Fruit fly (Drosophila melanogaster) whole organism, prepupa: Measurements from ENCODE around the gene opm.
A peak's percentile ranks its signal among the peaks of the same experiment; 100 is the strongest.

Experiments used
- Blimp-1 ChIP-seq: fragments of 200-800 bp; sonication (Bioruptor generic); optimal IDR thresholded peaks from 3 replicates; lab custom pipeline; 2017; ENCODE audit warnings: missing biosample characterization, missing genetic modification characterization, mild to moderate bottlenecking, moderate library complexity, missing genetic modification reagents
- CG10631 ChIP-seq: fragments of 200-800 bp; sonication (Bioruptor generic); optimal IDR thresholded peaks from 2 replicates; lab custom pipeline; 2016; ENCODE audit warnings: missing biosample characterization, missing genetic modification characterization
- CG10669 ChIP-seq: fragments of 200-800 bp; sonication (Bioruptor generic); optimal IDR thresholded peaks from 3 replicates; lab custom pipeline; 2018; ENCODE audit warnings: missing biosample characterization, mild to moderate bottlenecking, missing genetic modification characterization, moderate library complexity
- CG11294 ChIP-seq: fragments of 200-800 bp; sonication (Bioruptor generic); IDR thresholded peaks from 2 replicates; pipeline ENCODE4 v1.3.6; 2022; ENCODE audit warnings: missing biosample characterization, missing genetic modification characterization
- CG11902 ChIP-seq: fragments of 200-800 bp; sonication (Bioruptor generic); optimal IDR thresholded peaks from 3 replicates; lab custom pipeline; 2016; ENCODE audit warnings: missing biosample characterization, missing genetic modification characterization
- CG15336 ChIP-seq: fragments of 200-800 bp; sonication (Bioruptor generic); IDR thresholded peaks from 2 replicates; pipeline ENCODE4 v1.3.6; 2022; ENCODE audit warnings: missing biosample characterization, missing genetic modification characterization
- CG1621 ChIP-seq: fragments of 200-800 bp; sonication (Bioruptor generic); optimal IDR thresholded peaks from 3 replicates; lab custom pipeline; 2018; ENCODE audit warnings: missing biosample characterization, mild to moderate bottlenecking, missing genetic modification characterization
- CG3032 ChIP-seq: fragments of 200-800 bp; optimal IDR thresholded peaks from 2 replicates; lab custom pipeline; 2019; ENCODE audit warnings: missing biosample characterization, mild to moderate bottlenecking, missing genetic modification characterization, moderate library complexity
- CG31627 ChIP-seq: fragments of 200-800 bp; sonication (Bioruptor generic); optimal IDR thresholded peaks from 3 replicates; lab custom pipeline; 2016; ENCODE audit warnings: missing biosample characterization, missing genetic modification characterization
- CG32006 ChIP-seq: fragments of 200-800 bp; sonication (Bioruptor generic); optimal IDR thresholded peaks from 3 replicates; lab custom pipeline; 2017; ENCODE audit warnings: missing biosample characterization, mild to moderate bottlenecking, missing genetic modification characterization
- CG3919 ChIP-seq: fragments of 200-800 bp; sonication (Bioruptor generic); optimal IDR thresholded peaks from 3 replicates; lab custom pipeline; 2016; ENCODE audit warnings: missing biosample characterization, missing genetic modification characterization
- CG4318 ChIP-seq: fragments of 200-800 bp; sonication (Bioruptor generic); optimal IDR thresholded peaks from 3 replicates; lab custom pipeline; 2017; ENCODE audit warnings: missing biosample characterization, mild to moderate bottlenecking, missing genetic modification characterization
- CG6163 ChIP-seq: fragments of 200-800 bp; sonication (Bioruptor generic); IDR thresholded peaks from 3 replicates; pipeline ENCODE4 v1.3.6; 2022; ENCODE audit warnings: missing biosample characterization, missing genetic modification characterization
- CG6792 ChIP-seq: fragments of 200-800 bp; sonication (Bioruptor generic); optimal IDR thresholded peaks from 3 replicates; lab custom pipeline; 2016; ENCODE audit warnings: missing biosample characterization, missing genetic modification characterization
- CG6808 ChIP-seq: fragments of 200-800 bp; sonication (Bioruptor generic); optimal IDR thresholded peaks from 3 replicates; lab custom pipeline; 2017; ENCODE audit warnings: missing biosample characterization, missing genetic modification characterization, mild to moderate bottlenecking, moderate library complexity, missing genetic modification reagents
- CG6854 ChIP-seq: fragments of 200-800 bp; sonication (Bioruptor generic); optimal IDR thresholded peaks from 2 replicates; lab custom pipeline; 2017; ENCODE audit warnings: missing biosample characterization, mild to moderate bottlenecking, missing genetic modification characterization
- CG7368 ChIP-seq: fragments of 200-800 bp; sonication (Bioruptor generic); optimal IDR thresholded peaks from 3 replicates; lab custom pipeline; 2016; ENCODE audit warnings: missing biosample characterization, missing genetic modification characterization
- CG8119 ChIP-seq: fragments of 200-800 bp; sonication (Bioruptor generic); IDR thresholded peaks from 3 replicates; pipeline ENCODE4 v1.3.6; 2022; ENCODE audit warnings: missing biosample characterization, missing genetic modification characterization
- CG8319 ChIP-seq: fragments of 200-800 bp; sonication (Bioruptor generic); optimal IDR thresholded peaks from 3 replicates; lab custom pipeline; 2016; ENCODE audit warnings: missing biosample characterization, missing genetic modification characterization
- CG8632 ChIP-seq: fragments of 200-800 bp; sonication (Bioruptor generic); optimal IDR thresholded peaks from 3 replicates; lab custom pipeline; 2016; ENCODE audit warnings: missing biosample characterization, missing genetic modification characterization
- CG9139 ChIP-seq: fragments of 200-800 bp; sonication (Bioruptor generic); optimal IDR thresholded peaks from 3 replicates; lab custom pipeline; 2017; ENCODE audit warnings: missing biosample characterization, mild to moderate bottlenecking, missing genetic modification characterization
- Eip93F ChIP-seq: fragments of 200-800 bp; sonication (Bioruptor generic); optimal IDR thresholded peaks from 2 replicates; lab custom pipeline; 2016; ENCODE audit warnings: missing biosample characterization, mild to moderate bottlenecking, missing genetic modification characterization
- Ets21C ChIP-seq: fragments of 200-800 bp; sonication (Bioruptor generic); optimal IDR thresholded peaks from 3 replicates; lab custom pipeline; 2016; ENCODE audit warnings: missing biosample characterization, missing genetic modification characterization
- Ets96B ChIP-seq: fragments of 200-800 bp; optimal IDR thresholded peaks from 2 replicates; lab custom pipeline; 2019; ENCODE audit warnings: missing biosample characterization, mild to moderate bottlenecking, missing genetic modification characterization, moderate library complexity
- Hr38 ChIP-seq: sonication (Bioruptor generic); optimal IDR thresholded peaks from 2 replicates; lab custom pipeline; 2016; ENCODE audit warnings: missing biosample characterization, missing genetic modification characterization
- Hr39 ChIP-seq: fragments of 200-800 bp; sonication (Bioruptor generic); optimal IDR thresholded peaks from 2 replicates; lab custom pipeline; 2016; ENCODE audit warnings: missing biosample characterization, missing genetic modification characterization
- Hr4 ChIP-seq: fragments of 200-800 bp; sonication (Bioruptor generic); optimal IDR thresholded peaks from 3 replicates; lab custom pipeline; 2016; ENCODE audit warnings: missing biosample characterization, missing genetic modification characterization
- Lpt ChIP-seq: fragments of 200-800 bp; sonication (Bioruptor generic); optimal IDR thresholded peaks from 3 replicates; lab custom pipeline; 2016; ENCODE audit warnings: missing biosample characterization, missing genetic modification characterization
- Met ChIP-seq: fragments of 200-800 bp; sonication (Bioruptor generic); optimal IDR thresholded peaks from 3 replicates; lab custom pipeline; 2016; ENCODE audit warnings: missing biosample characterization, missing genetic modification characterization
- OdsH ChIP-seq: fragments of 200-800 bp; sonication (Bioruptor generic); optimal IDR thresholded peaks from 3 replicates; lab custom pipeline; 2016; ENCODE audit warnings: missing biosample characterization, missing genetic modification characterization
- Smox ChIP-seq: fragments of 200-800 bp; sonication (Bioruptor generic); optimal IDR thresholded peaks from 3 replicates; lab custom pipeline; 2016; ENCODE audit warnings: missing biosample characterization, missing genetic modification characterization
- Sox102F ChIP-seq: fragments of 200-800 bp; sonication (Bioruptor generic); optimal IDR thresholded peaks from 2 replicates; lab custom pipeline; 2016; ENCODE audit warnings: missing biosample characterization, mild to moderate bottlenecking, missing genetic modification characterization
- Sox14 ChIP-seq: fragments of 200-800 bp; sonication (Bioruptor generic); optimal IDR thresholded peaks from 3 replicates; lab custom pipeline; 2016; ENCODE audit warnings: missing biosample characterization, missing genetic modification characterization
- Sox15 ChIP-seq: fragments of 200-800 bp; sonication (Bioruptor generic); optimal IDR thresholded peaks from 3 replicates; lab custom pipeline; 2016; ENCODE audit warnings: missing biosample characterization, missing genetic modification characterization
- acj6 ChIP-seq: fragments of 200-800 bp; sonication (Bioruptor generic); optimal IDR thresholded peaks from 3 replicates; lab custom pipeline; 2016; ENCODE audit warnings: missing biosample characterization, missing genetic modification characterization
- cyc ChIP-seq: fragments of 200-800 bp; sonication (Bioruptor generic); optimal IDR thresholded peaks from 3 replicates; lab custom pipeline; 2016; ENCODE audit warnings: missing biosample characterization, missing genetic modification characterization
- esn ChIP-seq: fragments of 200-800 bp; sonication (Bioruptor generic); optimal IDR thresholded peaks from 2 replicates; lab custom pipeline; 2016; ENCODE audit warnings: missing biosample characterization, mild to moderate bottlenecking, missing genetic modification characterization, moderate library complexity
- fd59A ChIP-seq: fragments of 200-800 bp; sonication (Bioruptor generic); optimal IDR thresholded peaks from 2 replicates; lab custom pipeline; 2017; ENCODE audit warnings: missing biosample characterization, mild to moderate bottlenecking, missing genetic modification characterization, missing genetic modification reagents
- fd85E ChIP-seq: fragments of 200-800 bp; sonication (Bioruptor generic); optimal IDR thresholded peaks from 3 replicates; lab custom pipeline; 2016; ENCODE audit warnings: missing biosample characterization, missing genetic modification characterization
- fkh ChIP-seq: fragments of 200-800 bp; sonication (Bioruptor generic); optimal IDR thresholded peaks from 3 replicates; lab custom pipeline; 2017; ENCODE audit warnings: missing biosample characterization, mild to moderate bottlenecking, missing genetic modification characterization, moderate library complexity
- lz ChIP-seq: fragments of 200-800 bp; sonication (Bioruptor generic); optimal IDR thresholded peaks from 3 replicates; lab custom pipeline; 2016; ENCODE audit warnings: missing biosample characterization, missing genetic modification characterization
- net ChIP-seq: fragments of 200-800 bp; sonication (Bioruptor generic); optimal IDR thresholded peaks from 3 replicates; lab custom pipeline; 2016; ENCODE audit warnings: missing biosample characterization, missing genetic modification characterization
- pdm3 ChIP-seq: fragments of 200-800 bp; sonication (Bioruptor generic); optimal IDR thresholded peaks from 3 replicates; lab custom pipeline; 2016; ENCODE audit warnings: missing biosample characterization, missing genetic modification characterization
- spab ChIP-seq: fragments of 200-800 bp; sonication (Bioruptor generic); optimal IDR thresholded peaks from 2 replicates; lab custom pipeline; 2017; ENCODE audit warnings: missing biosample characterization, mild to moderate bottlenecking, missing genetic modification characterization, missing genetic modification reagents
- ss ChIP-seq, 2 experiments: fragments of 200-800 bp; sonication (Bioruptor generic); optimal IDR thresholded peaks; 2 replicates in 1 of 2; 3 replicates in 1 of 2; lab custom pipeline; 2017 to 2018; ENCODE audit warnings: mild to moderate bottlenecking in 2 of 2, missing biosample characterization in 2 of 2, missing genetic modification characterization in 2 of 2, moderate library complexity in 1 of 2
- svp ChIP-seq: fragments of 200-800 bp; sonication (Bioruptor generic); peaks from one replicate; lab custom pipeline; 2016; ENCODE audit warnings: missing biosample characterization, missing genetic modification characterization
- vri ChIP-seq: fragments of 200-800 bp; sonication (Bioruptor generic); optimal IDR thresholded peaks from 3 replicates; lab custom pipeline; 2016; ENCODE audit warnings: missing biosample characterization, mild to moderate bottlenecking, missing genetic modification characterization

Gene opm

DNA sequence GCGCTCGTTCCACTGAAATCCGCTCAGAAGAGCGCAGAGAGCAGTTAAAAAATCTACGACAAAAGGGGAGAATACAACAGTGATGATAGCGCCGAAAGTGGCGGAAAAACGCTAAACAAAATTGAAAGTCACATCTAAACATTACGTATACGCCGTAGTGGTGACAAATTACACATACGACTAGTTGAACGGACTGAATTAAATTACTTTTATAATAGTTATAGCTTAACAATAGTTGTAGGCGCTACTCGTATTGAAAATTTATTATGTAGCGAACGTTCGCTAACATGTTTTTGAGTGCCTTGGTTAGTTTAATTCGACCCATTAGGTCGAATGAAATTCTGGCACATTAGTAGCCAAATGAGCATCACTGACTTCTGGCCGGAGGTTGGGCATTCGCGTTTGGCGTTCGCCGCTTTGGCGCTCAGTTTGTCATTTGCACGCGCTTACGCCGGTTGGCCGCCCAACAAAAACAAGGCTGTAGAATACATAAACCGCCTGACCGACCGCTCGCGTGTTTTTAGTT lies 22.5 kb downstream of the opm start, which contains the start of gene CG5541 (continued):
- no peak for TF ChIP-seq Hr39 (GFP tag; lab: Kevin White, UChicago)
- TF ChIP-seq Hr38, result no peak
- TF ChIP-seq CG1621 (tag; lab: Kevin White, UChicago), result peak; percentile 11
- TF ChIP-seq CG3032 (tag; lab: Kevin White, UChicago), result no peak
- TF ChIP-seq svp (GFP tag; lab: Kevin White, UChicago), result peak; percentile 85
- TF ChIP-seq CG3919, result peak; percentile 20
- peak; percentile 40 for TF ChIP-seq CG6808 (GFP tag; lab: Kevin White, UChicago)
- peak; percentile 45 for TF ChIP-seq fd59A
- peak; percentile 14 for TF ChIP-seq acj6 (GFP tag; lab: Kevin White, UChicago)
- TF ChIP-seq Met (GFP tag; lab: Kevin White, UChicago), result peak; percentile 48

dm6 chrX:15043013-15043699 lies 23.1 kb downstream of the opm start:
- TF ChIP-seq Blimp-1 (GFP tag; lab: Kevin White, UChicago) (peak; percentile 12), CG6163 (GFP tag; lab: Robert Waterston, UW) (peak; percentile 94), ss (GFP tag; optimal IDR thresholded peaks at IDR 0.05; lab: Kevin White, UChicago) (no peak), vri (GFP tag; lab: Kevin White, UChicago) (peak; percentile 64), OdsH (GFP tag; lab: Kevin White, UChicago) (peak; percentile 82), CG10631 (peak; percentile 73), Sox15 (GFP tag; lab: Kevin White, UChicago) (peak; percentile 46), CG8319 (GFP tag; lab: Kevin White, UChicago) (peak; percentile 12), CG1621 (tag; lab: Kevin White, UChicago) (peak; percentile 46), CG10669 (GFP tag; lab: Kevin White, UChicago) (peak; percentile 67), Met (GFP tag; lab: Kevin White, UChicago) (peak; percentile 82), CG11294 (GFP tag; lab: Robert Waterston, UW) (peak; percentile 77), Ets21C (peak; percentile 67), CG9139 (GFP tag; lab: Kevin White, UChicago) (peak; percentile 12), pdm3 (GFP tag; lab: Kevin White, UChicago) (peak; percentile 86), spab (peak; percentile 45), Lpt (GFP tag; lab: Kevin White, UChicago) (peak; percentile 73), Eip93F (peak; percentile 68), CG32006 (GFP tag; lab: Kevin White, UChicago) (peak; percentile 88), Sox14 (GFP tag; lab: Kevin White, UChicago) (peak; percentile 85), Hr39 (GFP tag; lab: Kevin White, UChicago) (peak; percentile 88), CG8632 (GFP tag; lab: Kevin White, UChicago) (peak; percentile 78), Sox102F (GFP tag; lab: Kevin White, UChicago) (peak; percentile 80), cyc (GFP tag; lab: Kevin White, UChicago) (peak; percentile 84), CG8119 (peak; percentile 89), CG11902 (GFP tag; lab: Kevin White, UChicago) (peak; percentile 60), Hr4 (GFP tag; lab: Kevin White, UChicago) (peak; percentile 85), CG15336 (GFP tag; lab: Robert Waterston, UW) (peak; percentile 93), net (GFP tag; lab: Kevin White, UChicago) (peak; percentile 82), fd85E (GFP tag; lab: Kevin White, UChicago) (no peak), CG3032 (tag; lab: Kevin White, UChicago) (peak; percentile 52), fkh (peak; percentile 95), CG4318 (peak; percentile 57), CG31627 (GFP tag; lab: Kevin White, UChicago) (peak; percentile 82), Smox (GFP tag; lab: Kevin White, UChicago) (peak; percentile 81), CG7368 (GFP tag; lab: Kevin White, UChicago) (peak; percentile 70), esn (GFP tag; lab: Kevin White, UChicago) (peak; percentile 87), lz (GFP tag; lab: Kevin White, UChicago) (peak; percentile 77), Hr38 (no peak), Ets96B (tag; lab: Kevin White, UChicago) (peak; percentile 74), CG6792 (GFP tag; lab: Kevin White, UChicago) (peak; percentile 82), CG6808 (GFP tag; lab: Kevin White, UChicago) (no peak), fd59A (no peak), CG6854 (no peak)
